Fruit fly (Drosophila melanogaster) whole organism, embryonic: ENCODE data around the gene SLC22A.
A peak's percentile ranks its signal among the peaks of the same experiment; 100 is the strongest.

Experiments
- Aef1 ChIP-seq: fragments of 200-800 bp; sonication (Bioruptor generic); IDR thresholded peaks from 3 replicates; pipeline ENCODE4 v1.3.6; 2022; ENCODE audit warnings: missing biosample characterization, missing genetic modification characterization
- Antp ChIP-seq: fragments of 200-800 bp; sonication (Bioruptor generic); optimal IDR thresholded peaks from 3 replicates; lab custom pipeline; 2016; ENCODE audit warnings: missing biosample characterization, missing genetic modification characterization
- CG10321 ChIP-seq: fragments of 200-800 bp; sonication (Bioruptor generic); IDR thresholded peaks from 2 replicates; pipeline ENCODE4 v1.3.6; 2022; ENCODE audit warnings: missing biosample characterization, missing genetic modification characterization
- CG12219 ChIP-seq: fragments of 200-800 bp; sonication (Bioruptor generic); optimal IDR thresholded peaks from 3 replicates; lab custom pipeline; 2018; ENCODE audit warnings: missing biosample characterization, mild to moderate bottlenecking, missing genetic modification characterization
- CG13287 ChIP-seq: fragments of 200-800 bp; sonication (Bioruptor generic); IDR thresholded peaks from 2 replicates; pipeline ENCODE4 v1.3.6; 2022; ENCODE audit warnings: missing biosample characterization, missing genetic modification characterization; ENCODE audit not compliant: partially characterized antibody
- CG13424 ChIP-seq: fragments of 200-800 bp; sonication (Bioruptor generic); optimal IDR thresholded peaks from 2 replicates; lab custom pipeline; 2019; ENCODE audit warnings: missing biosample characterization, mild to moderate bottlenecking, missing genetic modification characterization, moderate library complexity
- CG15601 ChIP-seq: fragments of 200-800 bp; sonication (Bioruptor generic); optimal IDR thresholded peaks from 3 replicates; lab custom pipeline; 2019; ENCODE audit warnings: missing biosample characterization, mild to moderate bottlenecking, missing genetic modification characterization, moderate library complexity
- CG17829 ChIP-seq: fragments of 200-800 bp; optimal IDR thresholded peaks from 2 replicates; lab custom pipeline; 2019; ENCODE audit warnings: missing biosample characterization, mild to moderate bottlenecking, missing genetic modification characterization, moderate library complexity
- CG1792 ChIP-seq: fragments of 200-800 bp; sonication (Bioruptor generic); optimal IDR thresholded peaks from 2 replicates; lab custom pipeline; 2016; ENCODE audit warnings: missing biosample characterization, missing genetic modification characterization
- CG2129 ChIP-seq: fragments of 200-800 bp; sonication (Bioruptor generic); IDR thresholded peaks from 2 replicates; pipeline ENCODE4 v1.3.6; 2022; ENCODE audit warnings: missing biosample characterization, missing genetic modification characterization; ENCODE audit not compliant: partially characterized antibody
- CG33213 ChIP-seq: fragments of 200-800 bp; sonication (Bioruptor generic); optimal IDR thresholded peaks from 3 replicates; lab custom pipeline; 2016; ENCODE audit warnings: missing biosample characterization, missing genetic modification characterization
- CG34224 ChIP-seq: fragments of 200-800 bp; sonication (Bioruptor generic); IDR thresholded peaks from 3 replicates; pipeline ENCODE4 v1.3.6; 2022; ENCODE audit warnings: missing biosample characterization, missing genetic modification characterization; ENCODE audit not compliant: partially characterized antibody
- CG3847 ChIP-seq: fragments of 200-800 bp; sonication (Bioruptor generic); IDR thresholded peaks from 2 replicates; pipeline ENCODE4 v1.3.6; 2022; ENCODE audit warnings: missing biosample characterization, missing genetic modification characterization
- CG43689 ChIP-seq: fragments of 200-800 bp; sonication (Bioruptor generic); IDR thresholded peaks from 2 replicates; pipeline ENCODE4 v1.3.6; 2022; ENCODE audit warnings: missing biosample characterization, missing genetic modification characterization
- CG5180 ChIP-seq: fragments of 200-800 bp; sonication (Bioruptor generic); optimal IDR thresholded peaks from 3 replicates; lab custom pipeline; 2017; ENCODE audit warnings: missing biosample characterization, missing genetic modification characterization, mild to moderate bottlenecking, moderate library complexity, missing genetic modification reagents
- CG6175 ChIP-seq: fragments of 200-800 bp; sonication (Bioruptor generic); IDR thresholded peaks from 3 replicates; pipeline ENCODE4 v1.3.6; 2022; ENCODE audit warnings: missing biosample characterization, missing genetic modification characterization
- CG7357 ChIP-seq: fragments of 200-800 bp; sonication (Bioruptor generic); IDR thresholded peaks from 3 replicates; pipeline ENCODE4 v1.3.6; 2022; ENCODE audit warnings: missing biosample characterization, missing genetic modification characterization
- CG9437 ChIP-seq: fragments of 200-800 bp; sonication (Bioruptor generic); optimal IDR thresholded peaks from 2 replicates; lab custom pipeline; 2018; ENCODE audit warnings: missing biosample characterization, mild to moderate bottlenecking, missing genetic modification characterization
- Eip74EF ChIP-seq, 2 experiments: fragments of 200-800 bp in 1 of 2; fragments of >200 bp in 1 of 2; sonication (Bioruptor generic) in 1 of 2; optimal IDR thresholded peaks; 2 replicates each; lab custom pipeline; 2017 to 2019; ENCODE audit warnings: missing biosample characterization in 2 of 2, missing genetic modification characterization in 2 of 2, mild to moderate bottlenecking in 1 of 2, moderate library complexity in 1 of 2
- HHEX ChIP-seq: fragments of 200-800 bp; sonication (Bioruptor generic); optimal IDR thresholded peaks from 3 replicates; lab custom pipeline; 2017; ENCODE audit warnings: missing biosample characterization, mild to moderate bottlenecking, missing genetic modification characterization, missing genetic modification reagents
- HmgD ChIP-seq: fragments of 200-800 bp; sonication (Bioruptor generic); optimal IDR thresholded peaks from 3 replicates; lab custom pipeline; 2016; ENCODE audit warnings: missing biosample characterization, missing genetic modification characterization
- MBD-R2 ChIP-seq: fragments of 200-800 bp; sonication (Bioruptor generic); IDR thresholded peaks from 2 replicates; pipeline ENCODE4 v1.3.6; 2022; ENCODE audit warnings: missing biosample characterization, missing genetic modification characterization
- Max ChIP-seq: fragments of 200-800 bp; sonication (Bioruptor generic); optimal IDR thresholded peaks from 2 replicates; lab custom pipeline; 2016; ENCODE audit warnings: missing biosample characterization, mild to moderate bottlenecking, missing genetic modification characterization
- Nf-YB ChIP-seq: fragments of 200-800 bp; sonication (Bioruptor generic); optimal IDR thresholded peaks from 3 replicates; lab custom pipeline; 2019; ENCODE audit warnings: missing biosample characterization, mild to moderate bottlenecking, missing genetic modification characterization, moderate library complexity
- Nf-YC ChIP-seq: fragments of 200-800 bp; optimal IDR thresholded peaks from 3 replicates; lab custom pipeline; 2019; ENCODE audit warnings: missing biosample characterization, mild to moderate bottlenecking, missing genetic modification characterization, moderate library complexity
- PHDP ChIP-seq: fragments of 200-800 bp; sonication (Bioruptor generic); optimal IDR thresholded peaks from 3 replicates; lab custom pipeline; 2018; ENCODE audit warnings: missing biosample characterization, mild to moderate bottlenecking, missing genetic modification characterization, moderate library complexity
- Sry-β ChIP-seq: fragments of 200-800 bp; sonication (Bioruptor generic); optimal IDR thresholded peaks from 2 replicates; lab custom pipeline; 2018; ENCODE audit warnings: missing biosample characterization, mild to moderate bottlenecking, missing genetic modification characterization, moderate library complexity
- Usf ChIP-seq: fragments of 200-800 bp; sonication (Bioruptor generic); optimal IDR thresholded peaks from 2 replicates; lab custom pipeline; 2017; ENCODE audit warnings: missing genotype, missing biosample characterization, missing genetic modification characterization
- Xbp1 ChIP-seq: fragments of 200-800 bp; sonication (Bioruptor generic); optimal IDR thresholded peaks from 3 replicates; lab custom pipeline; 2016; ENCODE audit warnings: missing biosample characterization, mild to moderate bottlenecking, missing genetic modification characterization
- Xrp1 ChIP-seq: fragments of 200-800 bp; sonication (Bioruptor generic); IDR thresholded peaks from 2 replicates; pipeline ENCODE4 v1.3.6; 2022; ENCODE audit warnings: missing biosample characterization, missing genetic modification characterization
- ac ChIP-seq: fragments of 200-800 bp; sonication (Bioruptor generic); optimal IDR thresholded peaks from 3 replicates; lab custom pipeline; 2017; ENCODE audit warnings: missing biosample characterization, mild to moderate bottlenecking, missing genetic modification characterization
- bcd ChIP-seq: fragments of 200-800 bp; sonication (Bioruptor generic); optimal IDR thresholded peaks from 2 replicates; lab custom pipeline; 2017; ENCODE audit warnings: missing biosample characterization, mild to moderate bottlenecking, missing genetic modification characterization
- ci ChIP-seq: fragments of 200-800 bp; sonication (Bioruptor generic); IDR thresholded peaks from 3 replicates; pipeline ENCODE4 v1.3.6; 2022; ENCODE audit warnings: missing biosample characterization, missing genetic modification characterization
- corto ChIP-seq: fragments of 200-800 bp; sonication (Bioruptor generic); optimal IDR thresholded peaks from 2 replicates; lab custom pipeline; 2016; ENCODE audit warnings: missing biosample characterization, mild to moderate bottlenecking, missing genetic modification characterization, moderate library complexity
- ewg ChIP-seq: fragments of 200-800 bp; sonication (Bioruptor generic); optimal IDR thresholded peaks from 3 replicates; lab custom pipeline; 2017; ENCODE audit warnings: mild to moderate bottlenecking, missing biosample characterization, missing genetic modification reagents, missing genetic modification characterization
- exex ChIP-seq: fragments of 200-800 bp; sonication (Bioruptor generic); optimal IDR thresholded peaks from 4 replicates; lab custom pipeline; 2018; ENCODE audit warnings: missing biosample characterization, mild to moderate bottlenecking, missing genetic modification characterization, moderate library complexity
- fd96Cb ChIP-seq: fragments of 200-800 bp; sonication (Bioruptor generic); optimal IDR thresholded peaks from 2 replicates; lab custom pipeline; 2018; ENCODE audit warnings: missing biosample characterization, mild to moderate bottlenecking, missing genetic modification characterization, moderate library complexity
- her ChIP-seq: fragments of 200-800 bp; sonication (Bioruptor generic); optimal IDR thresholded peaks from 2 replicates; lab custom pipeline; 2016; ENCODE audit warnings: missing biosample characterization, missing genetic modification characterization
- hkb ChIP-seq, 2 experiments: fragments of 200-800 bp in 1 of 2; fragments of >200 bp in 1 of 2; sonication (Bioruptor generic) in 1 of 2; IDR thresholded peaks in 1 of 2; optimal IDR thresholded peaks in 1 of 2; 2 replicates each; pipeline versions ENCODE4 v1.3.6 to Lab custom; 2017 to 2022; ENCODE audit warnings: missing biosample characterization in 1 of 2, missing genetic modification characterization in 1 of 2
- ind ChIP-seq: fragments of 200-800 bp; sonication (Bioruptor generic); optimal IDR thresholded peaks from 3 replicates; lab custom pipeline; 2016; ENCODE audit warnings: missing biosample characterization, missing genetic modification characterization
- pan ChIP-seq, 4 experiments: fragments of >200 bp in 3 of 4; fragments of 200-800 bp in 1 of 4; sonication (Bioruptor generic) in 1 of 4; optimal IDR thresholded peaks in 3 of 4; IDR thresholded peaks in 1 of 4; 2 replicates each; pipeline versions ENCODE4 v1.3.6 to Lab custom; 2017 to 2022; ENCODE audit warnings: missing biosample characterization in 2 of 4, missing genetic modification characterization in 2 of 4, mixed read lengths in 1 of 4
- sens ChIP-seq: fragments of 200-800 bp; sonication (Bioruptor generic); peaks from one replicate; lab custom pipeline; 2016; ENCODE audit warnings: missing biosample characterization, missing genetic modification characterization
- tgo ChIP-seq: fragments of 200-800 bp; sonication (Bioruptor generic); IDR thresholded peaks from 3 replicates; pipeline ENCODE4 v1.3.6; 2022; ENCODE audit warnings: missing biosample characterization, missing genetic modification characterization
- ttk ChIP-seq: fragments of 200-800 bp; sonication (Bioruptor generic); IDR thresholded peaks from 2 replicates; pipeline ENCODE4 v2.1.2; 2022; ENCODE audit warnings: missing biosample characterization, missing genetic modification characterization
- vfl ChIP-seq: fragments of 200-800 bp; sonication (Bioruptor generic); optimal IDR thresholded peaks from 2 replicates; lab custom pipeline; 2016; ENCODE audit warnings: missing biosample characterization, missing genetic modification characterization
- vnd ChIP-seq: fragments of 200-800 bp; sonication (Bioruptor generic); IDR thresholded peaks from 3 replicates; pipeline ENCODE4 v1.3.6; 2022; ENCODE audit warnings: missing biosample characterization, missing genetic modification characterization; ENCODE audit not compliant: partially characterized antibody
- zfh2 ChIP-seq: fragments of 200-800 bp; sonication (Bioruptor generic); optimal IDR thresholded peaks from 2 replicates; lab custom pipeline; 2016; ENCODE audit warnings: missing biosample characterization, missing genetic modification characterization

Gene SLC22A

DNA sequence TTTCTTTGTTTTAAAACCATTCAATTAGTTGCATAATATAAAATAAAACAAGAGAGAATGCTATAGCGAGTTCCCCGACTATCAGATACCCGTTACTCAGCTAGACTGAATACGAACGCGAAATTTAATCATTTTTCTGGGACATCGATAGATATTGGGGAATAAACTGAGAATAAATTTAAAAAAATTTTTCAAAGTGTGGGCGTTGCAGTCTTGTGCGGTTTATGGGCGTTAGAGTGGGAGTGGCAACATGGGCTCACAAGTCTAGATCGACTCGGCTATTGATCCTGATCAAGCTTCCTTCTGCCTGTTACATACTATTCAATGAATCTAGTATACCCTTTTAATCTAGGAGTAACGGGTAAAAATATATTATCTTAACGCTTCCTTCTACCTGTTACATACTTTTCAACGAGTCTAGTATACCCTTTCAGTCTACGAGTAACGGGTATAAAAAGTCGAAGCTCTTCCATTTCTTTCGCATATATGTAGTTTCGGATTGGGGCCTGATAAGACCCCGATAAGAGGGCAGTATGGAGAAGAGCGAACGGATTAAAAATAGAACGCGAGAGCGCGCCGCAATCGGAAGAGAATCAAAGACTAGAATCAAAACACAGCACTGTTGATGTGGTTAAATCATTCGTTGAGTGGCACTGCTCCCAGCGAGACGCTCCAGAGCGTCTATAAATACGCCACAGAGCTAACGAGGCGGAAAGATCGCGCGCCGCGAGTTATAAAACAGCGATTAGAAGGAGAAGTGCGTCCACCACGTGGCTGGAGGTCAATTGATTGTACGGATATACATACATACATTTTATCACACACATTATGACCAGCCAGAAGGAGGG, 20.2 kb downstream of the SLC22A start, which contains the start of gene CG7458 (continued):
- peak; percentile 37 for TF ChIP-seq PHDP (tag; lab: Kevin White, UChicago)
- no peak for TF ChIP-seq CG6175
- no peak for TF ChIP-seq Sry-β (GFP tag; lab: Kevin White, UChicago)
- TF ChIP-seq bcd (GFP tag; lab: Kevin White, UChicago), result peak; percentile 59
- TF ChIP-seq HmgD, result no peak
- TF ChIP-seq Eip74EF (GFP tag; optimal IDR thresholded peaks at IDR 0.05; lab: Kevin White, UChicago), result no peak
- TF ChIP-seq pan (optimal IDR thresholded peaks at IDR 0.05; lab: Kevin White, UChicago), result no peak
- TF ChIP-seq pan (GFP tag; optimal IDR thresholded peaks at IDR 0.05 in 1 of 2, IDR thresholded peaks at IDR 0.05 in 1 of 2), result no peak
- TF ChIP-seq ac (GFP tag; lab: Kevin White, UChicago), result no peak
- TF ChIP-seq CG13287 (GFP tag; lab: Robert Waterston, UW), result peak; percentile 41
- TF ChIP-seq Antp (GFP tag; lab: Kevin White, UChicago), result peak; percentile 50
- peak; percentile 48 for TF ChIP-seq CG13424 (tag; lab: Kevin White, UChicago)
- no peak for TF ChIP-seq CG15601 (tag; lab: Kevin White, UChicago)
- TF ChIP-seq fd96Cb (tag; lab: Kevin White, UChicago), result peak; percentile 57
- TF ChIP-seq CG5180 (GFP tag; lab: Kevin White, UChicago), result peak; percentile 6
- peak; percentile 53 for TF ChIP-seq Nf-YC (tag; lab: Kevin White, UChicago)
- TF ChIP-seq vfl (GFP tag; lab: Kevin White, UChicago), result no peak
- TF ChIP-seq hkb (optimal IDR thresholded peaks at IDR 0.05; lab: Kevin White, UChicago), result no peak
- TF ChIP-seq hkb (GFP tag; IDR thresholded peaks at IDR 0.05; lab: Robert Waterston, UW), result peak; percentile 32; the same call in 1 of the 2 replicates
- peak; percentile 19 for TF ChIP-seq Nf-YB (GFP tag; lab: Kevin White, UChicago)
- no peak; the same call in 2 of the 3 replicates for TF ChIP-seq CG34224 (GFP tag; lab: Robert Waterston, UW)
- peak; percentile 37 for TF ChIP-seq CG17829
- TF ChIP-seq her (GFP tag; lab: Kevin White, UChicago), result no peak
- no peak for TF ChIP-seq CG43689 (GFP tag; lab: Robert Waterston, UW)
- TF ChIP-seq tgo (GFP tag; lab: Robert Waterston, UW), result peak; percentile 40
- TF ChIP-seq CG7357 (GFP tag; lab: Robert Waterston, UW), result 0 out of 3 replicates have a peak, but pooled peaks have one; percentile 28
- TF ChIP-seq ci (GFP tag; lab: Robert Waterston, UW), result peak; percentile 46; the same call in 1 of the 3 replicates
- TF ChIP-seq vnd (GFP tag; lab: Robert Waterston, UW), result 0 out of 3 replicates have a peak, but pooled peaks have one; percentile 18
- peak; percentile 56 for TF ChIP-seq exex (tag; lab: Kevin White, UChicago)
- TF ChIP-seq Max, result peak; percentile 27
- TF ChIP-seq ewg (GFP tag; lab: Kevin White, UChicago), result no peak
- TF ChIP-seq zfh2 (GFP tag; lab: Kevin White, UChicago), result peak; percentile 15
- TF ChIP-seq CG3847 (GFP tag; lab: Robert Waterston, UW), result no peak; the same call in 1 of the 2 replicates
- TF ChIP-seq Aef1 (GFP tag; lab: Robert Waterston, UW), result peak; percentile 37; the same call in 1 of the 3 replicates
- peak; percentile 49 for TF ChIP-seq Usf (GFP tag; lab: Kevin White, UChicago)
- TF ChIP-seq CG33213 (GFP tag; lab: Kevin White, UChicago), result peak; percentile 17
- TF ChIP-seq MBD-R2 (GFP tag; lab: Robert Waterston, UW), result no peak
- peak; percentile 60 for TF ChIP-seq CG9437 (GFP tag; lab: Kevin White, UChicago)
- TF ChIP-seq HHEX (GFP tag; lab: Kevin White, UChicago), result peak; percentile 10
- no peak for TF ChIP-seq ttk
- peak; percentile 59; the same call in 1 of the 2 replicates for TF ChIP-seq Xrp1 (GFP tag; lab: Robert Waterston, UW)
- TF ChIP-seq CG10321, result no peak
- no peak for TF ChIP-seq CG2129 (GFP tag; lab: Robert Waterston, UW)
- peak; percentile 3 for TF ChIP-seq CG1792 (GFP tag; lab: Kevin White, UChicago)
- peak; percentile 41 for TF ChIP-seq ind (GFP tag; lab: Kevin White, UChicago)
- TF ChIP-seq Xbp1, result peak; percentile 49
- TF ChIP-seq sens (GFP tag; lab: Kevin White, UChicago), result peak; percentile 92
- TF ChIP-seq corto, result no peak
- peak; percentile 4 for TF ChIP-seq CG12219
